Worm (Caenorhabditis elegans) whole organism, L1 larva: ENCODE data around the gene fbxb-87.
A peak's percentile ranks its signal among the peaks of the same experiment; 100 is the strongest.

Experiments
- aha-1 ChIP-seq: fragments of 150-350 bp; optimal IDR thresholded peaks from 2 replicates; lab custom pipeline; 2014; ENCODE audit warnings: missing biosample characterization, missing genetic modification characterization
- ama-1 ChIP-seq: fragments of 150-350 bp; optimal IDR thresholded peaks from 2 replicates; lab custom pipeline; 2014
- ceh-63 ChIP-seq: fragments of 200-800 bp; sonication (Bioruptor generic); optimal IDR thresholded peaks from 2 replicates; lab custom pipeline; 2018; ENCODE audit warnings: mild to moderate bottlenecking, missing genetic modification characterization, missing compliant biosample characterization
- ceh-82 ChIP-seq, 3 experiments: fragments of 150-350 bp in 1 of 3; sonication (generic microtip) in 2 of 3; optimal IDR thresholded peaks; 2 replicates each; lab custom pipeline; 2014 to 2017; ENCODE audit warnings: missing biosample characterization in 3 of 3, missing genetic modification characterization in 3 of 3
- ceh-90 ChIP-seq: sonication (generic microtip); optimal IDR thresholded peaks from 2 replicates; lab custom pipeline; 2016; ENCODE audit warnings: missing genetic modification characterization, missing compliant biosample characterization
- ces-1 ChIP-seq: fragments of 150-350 bp; optimal IDR thresholded peaks from 2 replicates; lab custom pipeline; 2014; ENCODE audit warnings: missing biosample characterization, missing genetic modification reagents, missing genetic modification characterization
- efl-1 ChIP-seq, 4 experiments: fragments of 150-350 bp; optimal IDR thresholded peaks in 3 of 4; peaks in 1 of 4; 1 replicate in 1 of 4; 2 replicates in 3 of 4; lab custom pipeline; 2014; ENCODE audit warnings: missing biosample characterization in 2 of 4, missing genetic modification characterization in 2 of 4, missing genetic modification reagents in 2 of 4
- efl-3 ChIP-seq: fragments of 200-800 bp; sonication (Bioruptor generic); optimal IDR thresholded peaks from 2 replicates; lab custom pipeline; 2018; ENCODE audit warnings: mild to moderate bottlenecking, missing genetic modification characterization, missing compliant biosample characterization
- egl-13 ChIP-seq: sonication (generic microtip); optimal IDR thresholded peaks from 2 replicates; lab custom pipeline; 2016; ENCODE audit warnings: missing genotype, missing genetic modification reagents, missing genetic modification characterization, missing compliant biosample characterization
- elt-3 ChIP-seq, 6 experiments: fragments of 150-350 bp in 1 of 6; sonication (generic microtip); optimal IDR thresholded peaks; 2 replicates each; lab custom pipeline; 2017 to 2018; ENCODE audit warnings: missing biosample characterization in 6 of 6, missing genetic modification characterization in 6 of 6, inconsistent platforms in 1 of 6
- fkh-4 ChIP-seq: sonication (generic microtip); optimal IDR thresholded peaks from 2 replicates; lab custom pipeline; 2016; ENCODE audit warnings: missing compliant biosample characterization, missing genetic modification characterization, borderline replicate concordance
- fkh-8 ChIP-seq: sonication (generic microtip); optimal IDR thresholded peaks from 2 replicates; lab custom pipeline; 2016; ENCODE audit warnings: mild to moderate bottlenecking, missing genetic modification characterization, missing compliant biosample characterization
- isw-1 ChIP-seq: fragments of 200-800 bp; sonication (Bioruptor generic); IDR thresholded peaks from 2 replicates; pipeline ENCODE4 v1.3.6; 2022; ENCODE audit warnings: missing genetic modification characterization, missing compliant biosample characterization
- lin-15B ChIP-seq: fragments of 150-350 bp; sonication (generic microtip); optimal IDR thresholded peaks from 3 replicates; lab custom pipeline; 2014; ENCODE audit warnings: missing biosample characterization, missing genetic modification characterization
- lsy-2 ChIP-seq, 2 experiments: fragments of 150-350 bp; optimal IDR thresholded peaks; 2 replicates each; lab custom pipeline; 2014; ENCODE audit warnings: missing biosample characterization in 2 of 2, missing genetic modification characterization in 2 of 2
- nhr-11 ChIP-seq: fragments of 150-350 bp; optimal IDR thresholded peaks from 2 replicates; lab custom pipeline; 2014; ENCODE audit warnings: missing biosample characterization, missing genetic modification characterization
- nhr-12 ChIP-seq: sonication (generic microtip); optimal IDR thresholded peaks from 2 replicates; lab custom pipeline; 2017; ENCODE audit warnings: missing biosample characterization, missing genetic modification characterization
- nhr-19 ChIP-seq: fragments of 200-800 bp; sonication (Bioruptor generic); conservative IDR thresholded peaks from 2 replicates; pipeline ENCODE4 v1.3.6; 2022; ENCODE audit warnings: missing genetic modification characterization, missing compliant biosample characterization
- nhr-76 ChIP-seq: sonication (generic microtip); optimal IDR thresholded peaks from 2 replicates; lab custom pipeline; 2017; ENCODE audit warnings: missing biosample characterization, missing genetic modification characterization
- nhr-84 ChIP-seq: sonication (generic microtip); optimal IDR thresholded peaks from 2 replicates; lab custom pipeline; 2017; ENCODE audit warnings: missing biosample characterization, missing genetic modification characterization
- nhr-90 ChIP-seq: sonication (generic microtip); optimal IDR thresholded peaks from 2 replicates; lab custom pipeline; 2016; ENCODE audit warnings: mild to moderate bottlenecking, missing genetic modification characterization, missing compliant biosample characterization; ENCODE audit not compliant: poor library complexity
- pax-3 ChIP-seq: fragments of 200-800 bp; sonication (Bioruptor generic); optimal IDR thresholded peaks from 2 replicates; lab custom pipeline; 2018; ENCODE audit warnings: mild to moderate bottlenecking, missing genetic modification characterization, moderate library complexity, missing compliant biosample characterization
- pqm-1 ChIP-seq: sonication (generic microtip); optimal IDR thresholded peaks from 3 replicates; lab custom pipeline; 2017; ENCODE audit warnings: missing biosample characterization, missing genetic modification characterization
- snu-23 ChIP-seq: sonication (generic microtip); optimal IDR thresholded peaks from 2 replicates; lab custom pipeline; 2016; ENCODE audit warnings: missing genetic modification characterization, missing compliant biosample characterization
- sptf-1 ChIP-seq: fragments of 150-350 bp; optimal IDR thresholded peaks from 2 replicates; lab custom pipeline; 2014; ENCODE audit warnings: missing biosample characterization, missing genetic modification characterization
- swsn-7 ChIP-seq: sonication (generic microtip); optimal IDR thresholded peaks from 2 replicates; lab custom pipeline; 2016; ENCODE audit warnings: missing genetic modification characterization, missing compliant biosample characterization
- unc-98 ChIP-seq: fragments of 200-800 bp; sonication (Bioruptor generic); IDR thresholded peaks from 2 replicates; pipeline ENCODE4 v1.3.6; 2022; ENCODE audit warnings: missing genetic modification characterization, missing compliant biosample characterization
- zip-4 ChIP-seq: fragments of 200-800 bp; sonication (Bioruptor generic); optimal IDR thresholded peaks from 2 replicates; lab custom pipeline; 2018; ENCODE audit warnings: mild to moderate bottlenecking, missing genetic modification characterization, moderate library complexity, missing compliant biosample characterization
- ztf-11 ChIP-seq, 2 experiments: sonication (generic microtip); optimal IDR thresholded peaks; 2 replicates each; lab custom pipeline; 2016 to 2017; ENCODE audit warnings: missing genetic modification characterization in 2 of 2, missing biosample characterization in 1 of 2, missing compliant biosample characterization in 1 of 2
- ztf-4 ChIP-seq: fragments of 150-350 bp; optimal IDR thresholded peaks from 2 replicates; lab custom pipeline; 2014; ENCODE audit warnings: missing biosample characterization, missing genetic modification characterization

fbxb-87 gene

DNA sequence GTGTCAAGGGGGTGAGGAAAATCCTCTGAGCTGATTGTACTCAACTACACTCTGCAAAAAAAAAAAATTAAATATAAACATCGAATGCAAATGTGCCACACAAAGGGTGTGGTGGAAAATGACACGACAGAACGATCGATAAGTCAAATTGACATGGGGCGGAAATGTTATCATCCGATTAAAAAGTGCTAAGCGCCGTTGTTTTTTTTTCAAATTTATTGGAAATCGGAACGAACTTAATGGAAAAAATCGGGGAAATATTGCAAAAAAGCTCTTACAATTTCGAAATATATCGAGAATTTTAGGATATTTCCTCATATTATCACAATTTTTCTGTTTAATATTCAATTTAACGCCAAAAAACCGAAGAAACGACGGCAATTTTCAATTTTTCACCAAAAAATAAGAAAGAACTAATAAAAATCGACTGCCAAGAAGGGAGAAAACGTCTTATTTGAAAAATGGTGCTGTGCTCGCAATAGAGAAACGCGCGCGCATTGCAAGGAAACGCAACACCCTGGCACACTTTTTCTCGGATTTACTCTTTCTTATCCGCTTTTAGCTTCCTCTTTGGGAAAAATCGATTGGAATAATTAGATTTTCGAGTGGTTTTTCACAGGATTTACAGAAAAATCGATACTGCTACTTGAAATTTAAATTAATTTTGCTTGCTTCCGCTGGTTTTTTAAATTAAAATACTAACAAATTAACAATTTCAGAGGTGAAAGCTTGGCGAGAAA is 25.5 kb upstream of the fbxb-87 start, which contains the start of the genes cey-4 and vps-50 (continued):
- TF ChIP-seq nhr-76 (no peak), ztf-11 (tag; optimal IDR thresholded peaks at IDR 0.05; lab: Kevin White, UChicago) (no peak), ceh-82 (tag; optimal IDR thresholded peaks at IDR 0.05; lab: Kevin White, UChicago) (peak in 1 of 3 experiments; percentile 29), lin-15B (tag; lab: Kevin White, UChicago) (peak; percentile 8), nhr-84 (tag; lab: Kevin White, UChicago) (no peak), efl-3 (GFP tag; lab: Kevin White, UChicago) (no peak), nhr-90 (tag; lab: Kevin White, UChicago) (no peak), egl-13 (tag; lab: Kevin White, UChicago) (no peak), isw-1 (no peak)

DNA sequence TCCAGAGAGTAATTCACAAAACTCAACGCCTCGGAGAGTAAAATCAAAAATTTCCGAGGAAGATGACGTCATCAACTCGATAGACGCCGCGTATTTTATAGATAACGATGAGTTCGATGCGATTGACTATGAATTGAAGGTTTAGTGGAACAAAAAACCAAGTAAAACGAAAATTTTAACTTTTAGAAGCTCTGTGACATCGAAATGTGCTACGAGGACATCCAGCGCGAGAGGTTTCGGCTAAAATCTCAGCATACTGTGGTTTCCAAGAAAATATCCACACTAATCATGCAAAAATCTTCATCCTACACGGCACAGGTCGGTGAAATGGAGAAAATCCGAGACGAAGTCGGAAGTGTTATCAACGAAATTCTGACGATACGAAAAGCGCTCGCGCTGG is 24.7 kb upstream of the fbxb-87 start:
- TF ChIP-seq zip-4 (GFP tag; lab: Kevin White, UChicago) = no peak
- TF ChIP-seq efl-1 (optimal IDR thresholded peaks at IDR 0.05; lab: Kevin White, UChicago) = no peak
- TF ChIP-seq efl-1 (GFP tag; optimal IDR thresholded peaks at IDR 0.05 in 1 of 2; lab: Kevin White, UChicago) = peak in 1 of 2 experiments; percentile 80

DNA sequence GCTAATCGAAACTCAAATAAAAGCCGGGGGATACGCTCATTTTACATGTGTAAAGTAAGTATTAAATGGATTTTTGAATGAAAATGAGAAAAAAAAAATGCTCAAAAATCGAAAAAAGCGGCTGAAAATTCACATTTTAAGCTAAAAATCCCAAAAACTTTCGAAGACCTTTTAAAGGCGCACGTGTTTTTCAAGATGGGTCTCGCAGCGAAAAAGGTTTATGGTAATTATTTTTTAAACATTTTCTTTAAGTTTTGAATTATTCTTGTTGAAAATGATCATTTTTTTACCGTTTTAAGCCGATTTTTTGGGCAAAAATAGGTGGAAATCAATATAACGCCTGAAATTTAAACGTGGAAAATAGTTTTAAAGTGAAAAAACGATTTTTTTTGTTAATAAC is 24.2 kb upstream of the fbxb-87 start:
- TF ChIP-seq ceh-90 = no peak
- TF ChIP-seq elt-3 (tag; optimal IDR thresholded peaks at IDR 0.05; lab: Kevin White, UChicago) = no peak
- no peak for TF ChIP-seq nhr-12 (tag; lab: Kevin White, UChicago)
- TF ChIP-seq aha-1 (tag; lab: Kevin White, UChicago) = no peak
- no peak for TF ChIP-seq swsn-7 (tag; lab: Kevin White, UChicago)
- no peak for TF ChIP-seq pax-3
- no peak for TF ChIP-seq ztf-4
- no peak for TF ChIP-seq ceh-63 (GFP tag; lab: Kevin White, UChicago)
- no peak for TF ChIP-seq fkh-8 (tag; lab: Kevin White, UChicago)
- no peak for TF ChIP-seq egl-13 (tag; lab: Kevin White, UChicago)
- TF ChIP-seq nhr-84 (tag; lab: Kevin White, UChicago) = no peak
- no peak for TF ChIP-seq sptf-1
- TF ChIP-seq pqm-1 (tag; lab: Kevin White, UChicago) = no peak
- TF ChIP-seq snu-23 (GFP tag; lab: Kevin White, UChicago) = no peak
- TF ChIP-seq unc-98 (GFP tag; lab: Robert Waterston, UW) = no peak
- no peak for TF ChIP-seq ces-1 (GFP tag; lab: Kevin White, UChicago)
- TF ChIP-seq nhr-19 (GFP tag; lab: Robert Waterston, UW) = no peak

DNA sequence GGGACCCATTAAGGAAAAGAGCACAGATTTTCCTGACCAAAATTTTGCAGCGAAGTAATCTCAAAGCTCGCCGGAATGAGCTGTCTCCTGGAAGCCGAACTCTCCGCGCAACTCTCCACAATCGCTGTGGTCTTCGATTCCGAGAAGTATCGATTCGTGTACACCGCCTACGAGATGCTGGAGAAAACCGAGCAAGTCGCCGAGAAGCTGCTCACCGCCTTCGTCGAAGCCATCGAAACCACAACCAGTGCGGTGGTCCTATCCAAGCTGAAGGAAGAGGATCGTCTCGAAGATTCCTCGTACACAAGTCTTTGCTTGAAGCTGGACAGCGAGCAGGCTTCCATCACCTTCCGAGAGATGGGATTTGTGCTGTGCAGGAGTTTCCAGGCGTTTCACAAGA is 23.5 kb upstream of the fbxb-87 start:
- TF ChIP-seq sptf-1 (no peak), efl-1 (optimal IDR thresholded peaks at IDR 0.05; lab: Kevin White, UChicago) (no peak), efl-1 (GFP tag; optimal IDR thresholded peaks at IDR 0.05 in 1 of 2; lab: Kevin White, UChicago) (peak in 1 of 2 experiments; percentile 8)

DNA sequence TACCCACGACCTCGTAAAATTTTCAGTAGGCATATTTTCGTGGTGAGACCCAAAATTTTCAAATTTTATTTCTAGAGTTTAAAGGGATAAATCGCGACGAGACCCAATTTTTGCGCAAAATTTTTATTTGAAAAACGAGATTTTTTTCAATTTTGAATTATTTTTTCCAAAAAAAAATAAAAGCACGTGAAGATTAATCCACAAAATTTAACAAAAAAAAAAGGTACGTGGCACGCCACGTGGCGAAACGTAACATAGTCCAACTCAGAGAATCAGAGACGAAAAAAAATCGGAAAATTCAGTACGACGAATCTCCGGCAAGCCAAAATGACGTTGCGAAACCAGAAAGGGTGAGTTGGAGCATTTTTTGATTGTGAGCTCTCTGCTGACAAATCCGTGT is 19.2 kb upstream of the fbxb-87 start, which contains the start of gene C44B9.2:
TSS of gene C44B9.2 (plus strand) at position 301 of the 400 bp plus-strand sequence.
- TF ChIP-seq nhr-76 = no peak
- TF ChIP-seq nhr-11 (tag; lab: Kevin White, UChicago) = no peak
- no peak for TF ChIP-seq lsy-2 (tag; optimal IDR thresholded peaks at IDR 0.05; lab: Kevin White, UChicago)
- TF ChIP-seq fkh-4 (tag; lab: Kevin White, UChicago) = no peak
- TF ChIP-seq fkh-8 (tag; lab: Kevin White, UChicago) = no peak

DNA sequence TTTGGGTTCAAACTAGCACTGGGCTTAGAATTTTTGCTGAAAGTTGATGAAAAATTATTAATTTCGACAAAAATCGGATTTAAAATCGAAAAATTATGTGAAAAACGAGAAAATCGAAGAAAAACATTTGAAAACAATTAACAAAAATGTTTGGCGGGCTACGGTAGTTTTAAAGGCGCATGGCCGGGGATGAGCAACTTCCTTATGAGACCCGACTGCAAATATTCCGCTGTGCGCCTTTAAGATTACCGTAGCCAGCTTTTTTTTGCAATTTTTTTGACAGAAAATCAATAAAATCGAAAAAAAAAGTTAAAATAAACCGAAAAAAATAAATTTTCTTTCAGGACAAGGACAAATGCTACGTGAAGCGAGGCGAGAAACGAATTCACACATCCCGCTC is 16.8 kb upstream of the fbxb-87 start:
- TF ChIP-seq ama-1 (lab: Kevin White, UChicago) (no peak), efl-1 (optimal IDR thresholded peaks at IDR 0.05; lab: Kevin White, UChicago) (no peak), efl-1 (GFP tag; optimal IDR thresholded peaks at IDR 0.05 in 1 of 2; lab: Kevin White, UChicago) (peak in 1 of 2 experiments; percentile 22), ztf-4 (no peak)
